Fruit fly (Drosophila melanogaster): Measurements from ENCODE around the gene Arp5.
A peak's percentile ranks its signal among the peaks of the same experiment; 100 is the strongest.

Gene Arp5

DNA sequence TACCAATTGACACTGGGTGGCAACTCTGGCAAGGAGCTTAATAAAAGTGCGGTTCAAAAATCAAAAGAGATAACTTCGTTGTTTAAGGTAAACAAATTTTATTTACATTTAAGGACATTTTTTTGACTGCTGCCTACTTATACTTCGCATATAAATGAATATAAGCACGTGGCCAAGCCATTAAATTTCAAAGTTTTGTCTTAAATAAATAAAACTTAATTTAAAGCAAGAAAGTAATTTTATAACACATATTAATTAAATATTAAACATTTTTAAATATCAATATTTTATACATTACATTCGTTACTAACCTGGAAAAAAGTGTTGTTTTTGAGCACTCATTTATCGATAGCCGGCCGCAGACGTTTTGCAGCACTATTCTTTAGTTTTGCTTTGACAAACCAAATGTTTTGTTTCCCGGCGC, 3.4 kb downstream of the Arp5 start, which contains the start of the genes CG12321 and MED17 (continued):
- TF ChIP-seq CG6175 (GFP tag; IDR thresholded peaks at IDR 0.05), result peak; percentile 79; the same call in 2 of the 3 replicates
- TF ChIP-seq CG11085 (GFP tag; IDR thresholded peaks at IDR 0.05), result peak; percentile 92
- TF ChIP-seq CG3065 (GFP tag; optimal IDR thresholded peaks at IDR 0.05), result peak; percentile 82
- TF ChIP-seq Dref (GFP tag; IDR thresholded peaks at IDR 0.05), result peak; percentile 76
- TF ChIP-seq Six4 (GFP tag; optimal IDR thresholded peaks at IDR 0.05), result peak; percentile 84
- peak; percentile 66 for TF ChIP-seq Dp (GFP tag; optimal IDR thresholded peaks at IDR 0.05)
- peak; percentile 71 for TF ChIP-seq scrt (GFP tag; optimal IDR thresholded peaks at IDR 0.05)
- peak; percentile 11 for TF ChIP-seq CG34376 (GFP tag; optimal IDR thresholded peaks at IDR 0.05)
- TF ChIP-seq B-H1 (GFP tag; IDR thresholded peaks at IDR 0.05), result peak; percentile 73
- TF ChIP-seq CG9797 (GFP tag; optimal IDR thresholded peaks at IDR 0.05), result peak; percentile 22
- TF ChIP-seq CG17612 (GFP tag; IDR thresholded peaks at IDR 0.05), result peak; percentile 70
- TF ChIP-seq chif (GFP tag; optimal IDR thresholded peaks at IDR 0.05), result peak in 1 of 2 experiments; percentile 49
- peak; percentile 79 for TF ChIP-seq twi (tag; optimal IDR thresholded peaks at IDR 0.05)
- no peak for TF ChIP-seq grn (GFP tag; optimal IDR thresholded peaks at IDR 0.05)
- TF ChIP-seq CG10147 (GFP tag; optimal IDR thresholded peaks at IDR 0.05), result peak; percentile 88
- no peak; the same call in 1 of the 2 replicates for TF ChIP-seq crol (GFP tag; IDR thresholded peaks at IDR 0.05)
- TF ChIP-seq Gsc (GFP tag; IDR thresholded peaks at IDR 0.05), result peak; percentile 52
- no peak for TF ChIP-seq fd64A (GFP tag; optimal IDR thresholded peaks at IDR 0.05)
- TF ChIP-seq CG13624 (GFP tag; optimal IDR thresholded peaks at IDR 0.05), result peak; percentile 60
- no peak for TF ChIP-seq Hr39 (optimal IDR thresholded peaks at IDR 0.05)
- TF ChIP-seq CG17829 (tag; optimal IDR thresholded peaks at IDR 0.05), result peak; percentile 83
- peak; percentile 59 for TF ChIP-seq Taf1 (GFP tag; IDR thresholded peaks at IDR 0.05)
- TF ChIP-seq hkb (optimal IDR thresholded peaks at IDR 0.05), result no peak
- TF ChIP-seq hkb (GFP tag; IDR thresholded peaks at IDR 0.05), result peak; percentile 75
- TF ChIP-seq Dip2 (GFP tag; IDR thresholded peaks at IDR 0.05), result no peak
- peak; percentile 46 for TF ChIP-seq pzg (GFP tag; optimal IDR thresholded peaks at IDR 0.05)
- peak; percentile 74 for TF ChIP-seq HLH54F (GFP tag; optimal IDR thresholded peaks at IDR 0.05)
- TF ChIP-seq Doc3 (GFP tag; IDR thresholded peaks at IDR 0.05; ENCODE audit: partially characterized antibody), result no peak
- TF ChIP-seq odd (GFP tag; optimal IDR thresholded peaks at IDR 0.05), result peak; percentile 58
- peak; percentile 71 for TF ChIP-seq CG6683 (GFP tag; optimal IDR thresholded peaks at IDR 0.05)
- TF ChIP-seq pho (GFP tag; optimal IDR thresholded peaks at IDR 0.05), result peak; percentile 67
- no peak for TF ChIP-seq CG12071 (GFP tag; optimal IDR thresholded peaks at IDR 0.05)
- peak; percentile 67 for TF ChIP-seq CG8944 (GFP tag; optimal IDR thresholded peaks at IDR 0.05)
- peak; percentile 96 for TF ChIP-seq CG17361 (GFP tag; IDR thresholded peaks at IDR 0.05)
- no peak for TF ChIP-seq CG9876 (GFP tag; optimal IDR thresholded peaks at IDR 0.05)
- TF ChIP-seq Lhr (GFP tag; optimal IDR thresholded peaks at IDR 0.05), result peak; percentile 55
- peak; percentile 73 for TF ChIP-seq CG10959 (GFP tag; IDR thresholded peaks at IDR 0.05)
- peak; percentile 91 for TF ChIP-seq CG4424 (GFP tag; optimal IDR thresholded peaks at IDR 0.05)
- peak; percentile 85 for TF ChIP-seq CG17385 (GFP tag; optimal IDR thresholded peaks at IDR 0.05)
- TF ChIP-seq CG34422 (GFP tag; IDR thresholded peaks at IDR 0.05), result peak; percentile 89
- no peak for TF ChIP-seq TFAM (GFP tag; optimal IDR thresholded peaks at IDR 0.05)
- TF ChIP-seq emc (GFP tag; optimal IDR thresholded peaks at IDR 0.05), result no peak
- no peak for TF ChIP-seq hth (optimal IDR thresholded peaks at IDR 0.05)
- peak; percentile 97 for TF ChIP-seq CG9932 (GFP tag; IDR thresholded peaks at IDR 0.05)
- TF ChIP-seq BEAF-32 (GFP tag; optimal IDR thresholded peaks at IDR 0.05), result peak; percentile 64
- TF ChIP-seq sd (tag; optimal IDR thresholded peaks at IDR 0.05), result peak; percentile 71
- peak; percentile 92 for TF ChIP-seq CG11456 (GFP tag; IDR thresholded peaks at IDR 0.05)
- no peak for TF ChIP-seq MESR4 (GFP tag; optimal IDR thresholded peaks at IDR 0.05)
- TF ChIP-seq CG12155 (GFP tag; optimal IDR thresholded peaks at IDR 0.05), result peak; percentile 90
- peak; percentile 56 for TF ChIP-seq CG7786 (GFP tag; optimal IDR thresholded peaks at IDR 0.05)
- peak; percentile 86 for TF ChIP-seq MBD-R2 (GFP tag; IDR thresholded peaks at IDR 0.05)
- peak; percentile 62 for TF ChIP-seq Bdp1 (GFP tag; optimal IDR thresholded peaks at IDR 0.05)
- TF ChIP-seq yki (optimal IDR thresholded peaks at IDR 0.05), result no peak
